Worm (Caenorhabditis elegans) whole organism, L3 larva: Measurements from ENCODE around the gene Y105C5B.5.

Experiments used
- ama-1 ChIP-seq: fragments of 150-350 bp; optimal IDR thresholded peaks from 2 replicates; lab custom pipeline; 2018
- ceh-16 ChIP-seq: sonication (generic microtip); optimal IDR thresholded peaks from 2 replicates; lab custom pipeline; 2017; ENCODE audit warnings: missing biosample characterization, missing genetic modification characterization
- elt-2 ChIP-seq: sonication (generic microtip); optimal IDR thresholded peaks from 2 replicates; lab custom pipeline; 2016; ENCODE audit warnings: missing genetic modification reagents, mild to moderate bottlenecking, missing genetic modification characterization, missing compliant biosample characterization
- hmg-11 ChIP-seq: sonication (generic microtip); optimal IDR thresholded peaks from 2 replicates; lab custom pipeline; 2016; ENCODE audit warnings: missing genetic modification characterization, missing compliant biosample characterization
- mdl-1 ChIP-seq: fragments of 150-350 bp; optimal IDR thresholded peaks from 2 replicates; lab custom pipeline; 2014; ENCODE audit warnings: missing biosample characterization, missing genetic modification characterization
- pha-4 ChIP-seq: fragments of 150-350 bp; optimal IDR thresholded peaks from 2 replicates; lab custom pipeline; 2014; ENCODE audit warnings: missing biosample characterization, missing genetic modification reagents, missing genetic modification characterization
- unc-62 ChIP-seq: fragments of 150-350 bp; sonication (generic microtip); optimal IDR thresholded peaks from 4 replicates; lab custom pipeline; 2014; ENCODE audit warnings: missing biosample characterization, missing genetic modification reagents, missing genetic modification characterization
- ztf-11 ChIP-seq: fragments of 150-350 bp; optimal IDR thresholded peaks from 2 replicates; lab custom pipeline; 2014; ENCODE audit warnings: missing biosample characterization, missing genetic modification characterization

DNA sequence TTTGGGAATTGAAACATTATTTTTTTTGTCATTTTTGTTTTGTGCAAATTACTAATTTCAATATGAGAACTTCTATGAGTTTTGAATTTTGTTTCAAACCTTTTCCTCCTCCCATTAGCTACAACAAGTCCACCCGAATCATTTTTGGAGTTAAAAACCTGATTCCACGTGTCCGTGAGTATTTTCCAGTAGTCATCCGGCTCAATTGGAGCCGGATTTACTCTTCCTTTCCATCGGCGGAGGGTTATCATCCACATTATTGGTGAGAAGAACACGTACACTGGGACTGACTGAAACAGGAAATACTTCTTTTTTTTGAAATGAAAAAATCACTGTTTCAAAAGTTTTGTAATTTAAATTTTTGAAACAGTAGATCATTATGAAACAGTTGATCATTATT lies 22.0 kb upstream of the Y105C5B.5 start:
- no peak for TF ChIP-seq ama-1 (lab: Kevin White, UChicago)
- no peak for TF ChIP-seq unc-62 (GFP tag; lab: Kevin White, UChicago)
- no peak for TF ChIP-seq pha-4 (tag; lab: Kevin White, UChicago)
- TF ChIP-seq hmg-11 (tag; lab: Kevin White, UChicago), result no peak
- TF ChIP-seq ztf-11, result no peak
- TF ChIP-seq mdl-1 (tag; lab: Kevin White, UChicago), result no peak
- no peak for TF ChIP-seq ceh-16 (tag; lab: Kevin White, UChicago)
- TF ChIP-seq elt-2 (tag; lab: Kevin White, UChicago), result no peak
